Fruit fly (Drosophila melanogaster): ENCODE measurements around the gene CG9147.

CG9147 gene

DNA sequence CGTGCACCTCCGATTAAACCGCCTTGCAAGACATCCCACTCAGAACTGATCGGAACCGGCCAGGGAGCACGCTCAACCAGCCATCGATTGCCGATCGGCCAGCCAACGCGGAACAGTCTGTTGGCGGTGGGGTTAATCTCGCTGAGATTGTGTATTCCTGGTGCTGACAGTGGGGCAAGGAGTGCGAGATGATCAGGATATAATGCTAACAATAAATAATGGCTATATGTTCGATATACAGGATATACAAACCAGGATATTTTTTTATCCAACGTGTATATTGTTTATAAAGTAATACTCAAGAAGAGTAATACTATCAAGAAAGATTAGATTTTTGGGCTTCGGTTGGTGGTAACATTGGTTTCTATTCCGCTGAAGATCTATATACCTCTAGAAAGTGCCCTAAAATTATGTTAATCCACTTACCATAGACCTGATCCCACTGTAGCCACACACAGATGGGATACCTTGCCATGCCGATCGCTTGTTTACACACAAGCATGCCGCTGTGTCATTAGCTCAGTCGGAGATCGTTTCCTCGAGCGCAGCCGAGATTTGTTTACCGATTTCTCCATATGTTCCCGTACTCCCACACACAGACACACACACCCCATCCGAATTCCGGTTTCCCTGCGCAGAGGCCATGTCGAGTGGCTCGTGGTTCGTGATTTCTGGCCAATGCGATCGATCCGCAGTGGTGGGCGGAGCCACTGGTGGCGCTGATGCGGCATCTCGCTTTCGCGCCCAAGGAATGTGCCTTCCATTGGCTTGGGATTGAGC, 46.3 kb upstream of the CG9147 start, which contains the start of gene H2.0 (continued):
- TF ChIP-seq CG5180 (GFP tag; optimal IDR thresholded peaks at IDR 0.05) (no peak), grau (tag; optimal IDR thresholded peaks at IDR 0.05) (peak; percentile 56), lab (GFP tag; optimal IDR thresholded peaks at IDR 0.05) (peak; percentile 27), knrl (GFP tag; IDR thresholded peaks at IDR 0.05; ENCODE audit: partially characterized antibody) (no peak), Oli (tag; optimal IDR thresholded peaks at IDR 0.05) (peak; percentile 46), ERR (GFP tag; optimal IDR thresholded peaks at IDR 0.05) (no peak), tll (GFP tag; optimal IDR thresholded peaks at IDR 0.05) (no peak), CG11398 (GFP tag; optimal IDR thresholded peaks at IDR 0.05) (no peak), row (GFP tag; IDR thresholded peaks at IDR 0.05) (peak; percentile 67), nom (GFP tag; optimal IDR thresholded peaks at IDR 0.05) (no peak), fu2 (GFP tag; optimal IDR thresholded peaks at IDR 0.05) (no peak), CG1529 (GFP tag; optimal IDR thresholded peaks at IDR 0.05) (peak; percentile 38), CG17186 (GFP tag; optimal IDR thresholded peaks at IDR 0.05) (no peak), CG32772 (GFP tag; IDR thresholded peaks at IDR 0.05) (no peak), prd (optimal IDR thresholded peaks at IDR 0.05) (no peak), prd (GFP tag; IDR thresholded peaks at IDR 0.05) (peak; percentile 50; the same call in 2 of the 3 replicates), CG10147 (GFP tag; optimal IDR thresholded peaks at IDR 0.05) (no peak), CG16863 (GFP tag; optimal IDR thresholded peaks at IDR 0.05) (peak; percentile 13), Taf1 (GFP tag; IDR thresholded peaks at IDR 0.05) (no peak), Tbp (GFP tag; optimal IDR thresholded peaks at IDR 0.05) (no peak), CG3847 (GFP tag; IDR thresholded peaks at IDR 0.05) (no peak), pita (GFP tag; optimal IDR thresholded peaks at IDR 0.05) (no peak), ase (GFP tag; IDR thresholded peaks at IDR 0.05) (no peak), jigr1 (GFP tag; IDR thresholded peaks at IDR 0.05) (no peak), phol (tag; optimal IDR thresholded peaks at IDR 0.05) (peak; percentile 52), lbe (GFP tag; optimal IDR thresholded peaks at IDR 0.05) (no peak), Xrp1 (GFP tag; IDR thresholded peaks at IDR 0.05) (peak; percentile 47; the same call in 1 of the 2 replicates), CG3407 (GFP tag; optimal IDR thresholded peaks at IDR 0.05) (peak; percentile 21), Xbp1 (GFP tag; optimal IDR thresholded peaks at IDR 0.05) (peak; percentile 22), CG7987 (GFP tag; optimal IDR thresholded peaks at IDR 0.05) (no peak), CG31441 (GFP tag; IDR thresholded peaks at IDR 0.05) (peak; percentile 44), lola (GFP tag; optimal IDR thresholded peaks at IDR 0.05) (peak in 1 of 3 experiments; percentile 65), fd64A (GFP tag; optimal IDR thresholded peaks at IDR 0.05) (peak; percentile 22), Rx (GFP tag; IDR thresholded peaks at IDR 0.05) (no peak), D19B (GFP tag; optimal IDR thresholded peaks at IDR 0.05) (no peak), Mad (GFP tag; optimal IDR thresholded peaks at IDR 0.05) (no peak), fd102C (GFP tag; optimal IDR thresholded peaks at IDR 0.05) (peak; percentile 3), cwo (GFP tag; optimal IDR thresholded peaks at IDR 0.05) (no peak), CG5953 (GFP tag; IDR thresholded peaks at IDR 0.05) (no peak), chinmo (GFP tag; IDR thresholded peaks at IDR 0.05; ENCODE audit: partially characterized antibody) (no peak), CG4424 (GFP tag; optimal IDR thresholded peaks at IDR 0.05) (peak; percentile 46), gt (GFP tag; IDR thresholded peaks at IDR 0.05) (no peak), CG2712 (tag; optimal IDR thresholded peaks at IDR 0.05) (peak; percentile 66), dati (GFP tag; IDR thresholded peaks at IDR 0.05) (no peak), CG10654 (GFP tag; optimal IDR thresholded peaks at IDR 0.05) (no peak), HLH4C (GFP tag; IDR thresholded peaks at IDR 0.05; ENCODE audit: partially characterized antibody) (no peak), CG9609 (GFP tag; optimal IDR thresholded peaks at IDR 0.05) (no peak), CG10959 (GFP tag; IDR thresholded peaks at IDR 0.05) (no peak), dan (GFP tag; IDR thresholded peaks at IDR 0.05) (no peak)

Data from whole organism, embryonic.